Worm (Caenorhabditis elegans) whole organism, midembryonic: ENCODE results near the gene tpst-2.

Experiments used
- T22C8.4 ChIP-seq: fragments of 200-800 bp; sonication (Bioruptor generic); IDR thresholded peaks from 2 replicates; pipeline ENCODE4 v1.3.6; 2022; ENCODE audit warnings: missing genetic modification characterization, missing compliant biosample characterization
- cog-1 ChIP-seq: sonication (generic microtip); optimal IDR thresholded peaks from 2 replicates; lab custom pipeline; 2016; ENCODE audit warnings: missing genetic modification characterization, missing compliant biosample characterization
- flt-1 ChIP-seq: fragments of 200-800 bp; sonication (Bioruptor generic); IDR thresholded peaks from 2 replicates; pipeline ENCODE4 v1.3.6; 2022; ENCODE audit warnings: missing genetic modification characterization, missing compliant biosample characterization
- klf-2 ChIP-seq: fragments of 200-800 bp; sonication (Bioruptor generic); conservative IDR thresholded peaks from 2 replicates; pipeline ENCODE4 v1.3.6; 2022; ENCODE audit warnings: missing genetic modification reagents, missing genetic modification characterization, missing compliant biosample characterization
- med-1 ChIP-seq: sonication (generic microtip); optimal IDR thresholded peaks from 2 replicates; lab custom pipeline; 2017; ENCODE audit warnings: missing genetic modification characterization, mild to moderate bottlenecking, missing compliant biosample characterization, antibody characterized with exemption, missing genetic modification reagents; ENCODE audit not compliant: insufficient read depth
- ref-1 ChIP-seq: fragments of 200-800 bp; sonication (Bioruptor generic); conservative IDR thresholded peaks from 2 replicates; pipeline ENCODE4 v1.3.6; 2022; ENCODE audit warnings: missing genetic modification reagents, missing genetic modification characterization, missing compliant biosample characterization
- tab-1 ChIP-seq: fragments of 200-800 bp; sonication (Bioruptor generic); IDR thresholded peaks from 2 replicates; pipeline ENCODE4 v1.3.6; 2022; ENCODE audit warnings: missing genetic modification characterization, missing compliant biosample characterization
- ztf-23 ChIP-seq: fragments of 200-800 bp; sonication (Bioruptor generic); IDR thresholded peaks from 2 replicates; pipeline ENCODE4 v1.3.6; 2022; ENCODE audit warnings: missing genetic modification reagents, missing genetic modification characterization, missing compliant biosample characterization
- ztf-29 ChIP-seq: fragments of 200-800 bp; sonication (Bioruptor generic); IDR thresholded peaks from 2 replicates; pipeline ENCODE4 v1.3.6; 2022; ENCODE audit warnings: missing genetic modification reagents, missing genetic modification characterization, missing compliant biosample characterization

Gene tpst-2

ce11 chrIII:770958-771357 lies at the start of gene tpst-2:
TSS of gene tpst-2 (plus strand) at chrIII:771258.
- TF ChIP-seq med-1 (GFP tag; lab: Kevin White, UChicago) (no peak), klf-2 (GFP tag; lab: Robert Waterston, UW) (no peak), flt-1 (GFP tag; lab: Robert Waterston, UW) (no peak), tab-1 (GFP tag; lab: Robert Waterston, UW) (no peak), ztf-29 (GFP tag; lab: Robert Waterston, UW) (no peak), T22C8.4 (GFP tag; lab: Robert Waterston, UW) (no peak), ztf-23 (GFP tag; lab: Robert Waterston, UW) (no peak), cog-1 (tag; lab: Kevin White, UChicago) (no peak), ref-1 (GFP tag; lab: Robert Waterston, UW) (no peak)

- no peak for TF ChIP-seq klf-2 (GFP tag; lab: Robert Waterston, UW)
- TF ChIP-seq med-1 (GFP tag; lab: Kevin White, UChicago): no peak
- no peak for TF ChIP-seq ztf-23 (GFP tag; lab: Robert Waterston, UW)
- no peak for TF ChIP-seq ztf-29 (GFP tag; lab: Robert Waterston, UW)
These were observed 46.2 kb upstream of the tpst-2 start, which contains the start of gene flp-24 for ce11 chrIII:724819-725218. TSS of gene flp-24 (plus strand) at chrIII:725119.

ce11 chrIII:728074-728473 lies 43.0 kb upstream of the tpst-2 start:
- TF ChIP-seq ztf-23 (GFP tag; lab: Robert Waterston, UW) (no peak), ref-1 (GFP tag; lab: Robert Waterston, UW) (no peak), flt-1 (GFP tag; lab: Robert Waterston, UW) (no peak), T22C8.4 (GFP tag; lab: Robert Waterston, UW) (no peak), ztf-29 (GFP tag; lab: Robert Waterston, UW) (no peak), med-1 (GFP tag; lab: Kevin White, UChicago) (no peak), tab-1 (GFP tag; lab: Robert Waterston, UW) (no peak), klf-2 (GFP tag; lab: Robert Waterston, UW) (no peak), cog-1 (tag; lab: Kevin White, UChicago) (no peak)

ce11 chrIII:728694-729093 lies 42.4 kb upstream of the tpst-2 start:
- no peak for TF ChIP-seq ztf-23 (GFP tag; lab: Robert Waterston, UW)
- no peak for TF ChIP-seq T22C8.4 (GFP tag; lab: Robert Waterston, UW)
- TF ChIP-seq cog-1 (tag; lab: Kevin White, UChicago): no peak
- TF ChIP-seq ref-1 (GFP tag; lab: Robert Waterston, UW): no peak

- TF ChIP-seq med-1 (GFP tag; lab: Kevin White, UChicago) (no peak), T22C8.4 (GFP tag; lab: Robert Waterston, UW) (no peak), ztf-23 (GFP tag; lab: Robert Waterston, UW) (no peak), flt-1 (GFP tag; lab: Robert Waterston, UW) (no peak), cog-1 (tag; lab: Kevin White, UChicago) (no peak), tab-1 (GFP tag; lab: Robert Waterston, UW) (no peak), ztf-29 (GFP tag; lab: Robert Waterston, UW) (no peak), ref-1 (GFP tag; lab: Robert Waterston, UW) (no peak), klf-2 (GFP tag; lab: Robert Waterston, UW) (no peak)
These were observed 30.7 kb upstream of the tpst-2 start, which contains the start of gene idpp-1 for ce11 chrIII:740382-740781. TSS of gene idpp-1 (plus strand) at chrIII:740682.

- TF ChIP-seq med-1 (GFP tag; lab: Kevin White, UChicago) (no peak), tab-1 (GFP tag; lab: Robert Waterston, UW) (no peak), T22C8.4 (GFP tag; lab: Robert Waterston, UW) (no peak), klf-2 (GFP tag; lab: Robert Waterston, UW) (no peak), ztf-29 (GFP tag; lab: Robert Waterston, UW) (no peak), ztf-23 (GFP tag; lab: Robert Waterston, UW) (no peak), flt-1 (GFP tag; lab: Robert Waterston, UW) (no peak), cog-1 (tag; lab: Kevin White, UChicago) (no peak)
These were observed 26.6 kb upstream of the tpst-2 start for ce11 chrIII:744459-744858.

- TF ChIP-seq flt-1 (GFP tag; lab: Robert Waterston, UW) (no peak), T22C8.4 (GFP tag; lab: Robert Waterston, UW) (no peak), klf-2 (GFP tag; lab: Robert Waterston, UW) (no peak), cog-1 (tag; lab: Kevin White, UChicago) (no peak), ztf-23 (GFP tag; lab: Robert Waterston, UW) (no peak), ref-1 (GFP tag; lab: Robert Waterston, UW) (no peak), ztf-29 (GFP tag; lab: Robert Waterston, UW) (no peak)
These were observed 22.3 kb upstream of the tpst-2 start for ce11 chrIII:748782-749181.

- TF ChIP-seq klf-2 (GFP tag; lab: Robert Waterston, UW) (no peak), ztf-23 (GFP tag; lab: Robert Waterston, UW) (no peak), ztf-29 (GFP tag; lab: Robert Waterston, UW) (no peak), tab-1 (GFP tag; lab: Robert Waterston, UW) (no peak), cog-1 (tag; lab: Kevin White, UChicago) (no peak), med-1 (GFP tag; lab: Kevin White, UChicago) (no peak), T22C8.4 (GFP tag; lab: Robert Waterston, UW) (no peak), flt-1 (GFP tag; lab: Robert Waterston, UW) (no peak), ref-1 (GFP tag; lab: Robert Waterston, UW) (no peak)
These were observed 21.0 kb upstream of the tpst-2 start for ce11 chrIII:750028-750427.

- TF ChIP-seq med-1 (GFP tag; lab: Kevin White, UChicago) (no peak), cog-1 (tag; lab: Kevin White, UChicago) (no peak)
These were observed 18.7 kb upstream of the tpst-2 start, which contains the start of gene pat-12 for ce11 chrIII:752326-752725. TSS of gene pat-12 (minus strand) at chrIII:752426.
